Fruit fly (Drosophila melanogaster): Measurements from ENCODE around the gene Alms1b.

Alms1b gene

DNA sequence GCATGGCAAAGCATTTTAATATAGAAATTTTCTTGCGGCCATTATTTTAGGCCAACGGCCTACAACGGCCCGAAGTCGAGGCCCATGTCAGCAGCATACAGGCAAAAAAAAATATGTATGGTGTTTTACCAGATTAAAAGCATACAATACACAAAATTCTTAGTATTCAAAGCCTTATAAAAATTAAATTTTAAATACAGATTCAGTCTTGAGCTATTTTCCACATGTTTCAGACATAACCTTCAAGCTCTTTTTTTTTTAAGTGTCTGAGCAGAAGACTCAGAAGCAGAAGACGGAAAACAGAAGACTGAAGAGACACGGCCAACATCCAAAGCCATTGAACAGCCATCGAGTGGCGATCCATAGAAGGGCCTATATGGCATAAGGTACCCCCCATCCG is 49.0 kb downstream of the Alms1b start (continued):
- TF ChIP-seq CG12769 (tag; optimal IDR thresholded peaks at IDR 0.05) (no peak), CG12744 (GFP tag; optimal IDR thresholded peaks at IDR 0.05) (no peak), CG32772 (GFP tag; IDR thresholded peaks at IDR 0.05) (peak; percentile 23; the same call in 1 of the 2 replicates), sim (GFP tag; IDR thresholded peaks at IDR 0.05) (0 out of 2 replicates have a peak, but pooled peaks have one; percentile 17), CG17829 (tag; optimal IDR thresholded peaks at IDR 0.05) (peak; percentile 27), CG9727 (GFP tag; optimal IDR thresholded peaks at IDR 0.05) (peak; percentile 43), Stat92E (GFP tag; optimal IDR thresholded peaks at IDR 0.05) (peak in 1 of 3 experiments; percentile 3), Hmx (GFP tag; optimal IDR thresholded peaks at IDR 0.05) (no peak), zen2 (GFP tag; IDR thresholded peaks at IDR 0.05; ENCODE audit: partially characterized antibody) (no peak), sob (GFP tag; IDR thresholded peaks at IDR 0.05) (no peak; the same call in 1 of the 2 replicates), MESR4 (GFP tag; optimal IDR thresholded peaks at IDR 0.05) (no peak), CG14014 (GFP tag; IDR thresholded peaks at IDR 0.05) (no peak), CG1233 (GFP tag; optimal IDR thresholded peaks at IDR 0.05) (peak; percentile 5), CG30403 (GFP tag; optimal IDR thresholded peaks at IDR 0.05) (peak; percentile 38), BtbVII (GFP tag; optimal IDR thresholded peaks at IDR 0.05) (no peak), al (GFP tag; IDR thresholded peaks at IDR 0.05) (no peak), gce (GFP tag; IDR thresholded peaks at IDR 0.05) (no peak), CG7786 (GFP tag; optimal IDR thresholded peaks at IDR 0.05) (peak; percentile 16), Meics (GFP tag; optimal IDR thresholded peaks at IDR 0.05) (no peak), CG34224 (GFP tag; IDR thresholded peaks at IDR 0.05; ENCODE audit: partially characterized antibody) (no peak), CG8765 (GFP tag; IDR thresholded peaks at IDR 0.05) (no peak), CG9932 (GFP tag; IDR thresholded peaks at IDR 0.05) (no peak), CG8359 (GFP tag; optimal IDR thresholded peaks at IDR 0.05; ENCODE audit: borderline replicate concordance) (no peak), BEAF-32 (GFP tag; optimal IDR thresholded peaks at IDR 0.05) (no peak), Oaz (GFP tag; IDR thresholded peaks at IDR 0.05) (no peak), gsb-n (tag; optimal IDR thresholded peaks at IDR 0.05) (peak; percentile 52), Pdp1 (GFP tag; optimal IDR thresholded peaks at IDR 0.05) (peak; percentile 10 to 21), vfl (GFP tag; optimal IDR thresholded peaks at IDR 0.05) (no peak), CG11247 (GFP tag; IDR thresholded peaks at IDR 0.05) (no peak), D (optimal IDR thresholded peaks at IDR 0.05) (no peak), D (GFP tag; optimal IDR thresholded peaks at IDR 0.05) (peak; percentile 55), en (GFP tag; optimal IDR thresholded peaks at IDR 0.05) (no peak), az2 (GFP tag; optimal IDR thresholded peaks at IDR 0.05) (peak; percentile 35), mam (GFP tag; optimal IDR thresholded peaks at IDR 0.05) (no peak), ttk (GFP tag; IDR thresholded peaks at IDR 0.05) (peak; percentile 32; the same call in 1 of the 2 replicates), aop (GFP tag; IDR thresholded peaks at IDR 0.05) (no peak), cad (GFP tag; optimal IDR thresholded peaks at IDR 0.05) (no peak), Dek (tag; optimal IDR thresholded peaks at IDR 0.05) (no peak), CG33213 (GFP tag; optimal IDR thresholded peaks at IDR 0.05) (no peak), nerfin-1 (tag; optimal IDR thresholded peaks at IDR 0.05) (peak; percentile 13), fru (optimal IDR thresholded peaks at IDR 0.05) (no peak), bab2 (GFP tag; optimal IDR thresholded peaks at IDR 0.05) (peak; percentile 12), Max (GFP tag; optimal IDR thresholded peaks at IDR 0.05) (no peak), CG14710 (tag; optimal IDR thresholded peaks at IDR 0.05) (peak; percentile 63), CG1603 (tag; optimal IDR thresholded peaks at IDR 0.05) (no peak), CG6254 (GFP tag; optimal IDR thresholded peaks at IDR 0.05) (peak; percentile 57), Oli (tag; optimal IDR thresholded peaks at IDR 0.05) (peak; percentile 51), Jarid2 (GFP tag; optimal IDR thresholded peaks at IDR 0.05) (no peak), CG17385 (GFP tag; optimal IDR thresholded peaks at IDR 0.05) (peak; percentile 28), CG12236 (GFP tag; optimal IDR thresholded peaks at IDR 0.05) (no peak), CG5180 (GFP tag; optimal IDR thresholded peaks at IDR 0.05) (no peak)
